Worm (Caenorhabditis elegans) whole organism, L3 larva: ENCODE results near the gene ttr-48.

Experiments
- R02D3.7 ChIP-seq: fragments of 150-350 bp; optimal IDR thresholded peaks from 2 replicates; lab custom pipeline; 2014; ENCODE audit warnings: missing biosample characterization, missing genetic modification characterization
- ama-1 ChIP-seq: fragments of 150-350 bp; optimal IDR thresholded peaks from 2 replicates; lab custom pipeline; 2018
- ceh-28 ChIP-seq: fragments of 150-350 bp; optimal IDR thresholded peaks from 2 replicates; lab custom pipeline; 2014; ENCODE audit warnings: missing biosample characterization, missing genetic modification reagents, missing genetic modification characterization
- ceh-82 ChIP-seq: fragments of 150-350 bp; optimal IDR thresholded peaks from 2 replicates; lab custom pipeline; 2014; ENCODE audit warnings: missing biosample characterization, missing genetic modification characterization
- egl-27 ChIP-seq: sonication (generic microtip); optimal IDR thresholded peaks from 4 replicates; lab custom pipeline; 2017; ENCODE audit warnings: missing biosample characterization, missing genetic modification reagents, missing genetic modification characterization
- elt-3 ChIP-seq, 3 experiments: fragments of 150-350 bp in 1 of 3; sonication (generic microtip) in 2 of 3; optimal IDR thresholded peaks; 2 replicates in 2 of 3; 4 replicates in 1 of 3; lab custom pipeline; 2014 to 2017; ENCODE audit warnings: missing biosample characterization in 3 of 3, missing genetic modification characterization in 3 of 3
- nhr-12 ChIP-seq: fragments of 150-350 bp; optimal IDR thresholded peaks from 2 replicates; lab custom pipeline; 2014; ENCODE audit warnings: missing biosample characterization, missing genetic modification characterization
- nhr-76 ChIP-seq: fragments of 150-350 bp; sonication (generic microtip); optimal IDR thresholded peaks from 5 replicates; lab custom pipeline; 2014; ENCODE audit warnings: missing biosample characterization, missing genetic modification characterization
- pqm-1 ChIP-seq: fragments of 150-350 bp; optimal IDR thresholded peaks from 2 replicates; lab custom pipeline; 2017; ENCODE audit warnings: missing biosample characterization, missing genetic modification characterization, inconsistent platforms
- skn-1 ChIP-seq: fragments of 150-350 bp; optimal IDR thresholded peaks from 2 replicates; lab custom pipeline; 2014; ENCODE audit warnings: missing biosample characterization, missing genetic modification characterization
- unc-62 ChIP-seq: fragments of 150-350 bp; sonication (generic microtip); optimal IDR thresholded peaks from 4 replicates; lab custom pipeline; 2014; ENCODE audit warnings: missing biosample characterization, missing genetic modification reagents, missing genetic modification characterization
- zag-1 ChIP-seq: fragments of 150-350 bp; optimal IDR thresholded peaks from 2 replicates; lab custom pipeline; 2014; ENCODE audit warnings: missing biosample characterization, missing genetic modification characterization

- no peak for TF ChIP-seq nhr-12 (tag; lab: Kevin White, UChicago)
- TF ChIP-seq nhr-76 (tag; lab: Kevin White, UChicago), result no peak
- TF ChIP-seq ama-1 (lab: Kevin White, UChicago), result no peak
- no peak for TF ChIP-seq skn-1 (tag; lab: Kevin White, UChicago)
- no peak for TF ChIP-seq zag-1 (tag; lab: Kevin White, UChicago)
- TF ChIP-seq egl-27 (tag; lab: Kevin White, UChicago), result no peak
- TF ChIP-seq ceh-82 (tag; lab: Kevin White, UChicago), result no peak
- TF ChIP-seq unc-62 (GFP tag; lab: Kevin White, UChicago), result no peak
- TF ChIP-seq ceh-28, result no peak
- TF ChIP-seq elt-3 (tag; optimal IDR thresholded peaks at IDR 0.05; lab: Kevin White, UChicago), result no peak
- no peak for TF ChIP-seq R02D3.7 (tag; lab: Kevin White, UChicago)
- TF ChIP-seq pqm-1, result no peak
These were observed 44.0 kb downstream of the ttr-48 start for ce11 chrX:3798288-3798687.
